Worm (Caenorhabditis elegans) whole organism, young adult: Measurements from ENCODE around the gene jmjd-3.1.

ENCODE experiments used
- B0336.3 ChIP-seq: fragments of 200-800 bp; sonication (Bioruptor generic); IDR thresholded peaks from 2 replicates; pipeline ENCODE4 v1.3.6; 2022; ENCODE audit warnings: missing genetic modification characterization, missing compliant biosample characterization
- F52B5.7 ChIP-seq: sonication (generic microtip); optimal IDR thresholded peaks from 2 replicates; lab custom pipeline; 2016; ENCODE audit warnings: mild to moderate bottlenecking, missing genetic modification characterization, missing compliant biosample characterization
- F57A8.1 ChIP-seq: fragments of 200-800 bp; sonication (Bioruptor generic); optimal IDR thresholded peaks from 2 replicates; lab custom pipeline; 2018; ENCODE audit warnings: mild to moderate bottlenecking, missing genetic modification characterization, moderate library complexity, missing compliant biosample characterization
- Y56A3A.18 ChIP-seq: fragments of 200-800 bp; sonication (Bioruptor generic); IDR thresholded peaks from 2 replicates; pipeline ENCODE4 v1.3.6; 2022; ENCODE audit warnings: missing genetic modification reagents, missing genetic modification characterization, missing compliant biosample characterization
- Y79H2A.3 ChIP-seq: fragments of 200-800 bp; sonication (Bioruptor generic); conservative IDR thresholded peaks from 2 replicates; pipeline ENCODE4 v1.3.6; 2022; ENCODE audit warnings: missing genetic modification reagents, missing genetic modification characterization, missing compliant biosample characterization
- aptf-3 ChIP-seq: fragments of 200-800 bp; sonication (Bioruptor generic); IDR thresholded peaks from 2 replicates; pipeline ENCODE4 v1.3.6; 2022; ENCODE audit warnings: missing genetic modification characterization, missing compliant biosample characterization
- atf-7 ChIP-seq: sonication (generic microtip); optimal IDR thresholded peaks from 2 replicates; lab custom pipeline; 2017; ENCODE audit warnings: mild to moderate bottlenecking, missing genetic modification characterization, missing compliant biosample characterization
- ceh-27 ChIP-seq: fragments of 200-800 bp; sonication (Bioruptor generic); optimal IDR thresholded peaks from 2 replicates; lab custom pipeline; 2018; ENCODE audit warnings: mild to moderate bottlenecking, missing genetic modification characterization, moderate library complexity, missing compliant biosample characterization
- efl-1 ChIP-seq: fragments of 150-350 bp; optimal IDR thresholded peaks from 2 replicates; lab custom pipeline; 2014; ENCODE audit warnings: missing biosample characterization, missing genetic modification reagents, missing genetic modification characterization
- madf-6 ChIP-seq: fragments of 200-800 bp; sonication (Bioruptor generic); IDR thresholded peaks from 2 replicates; pipeline ENCODE4 v1.3.6; 2022; ENCODE audit warnings: missing genetic modification reagents, missing genetic modification characterization, missing compliant biosample characterization
- rcor-1 ChIP-seq: fragments of 200-800 bp; sonication (Bioruptor generic); IDR thresholded peaks from 2 replicates; pipeline ENCODE4 v1.3.6; 2022; ENCODE audit warnings: missing genetic modification reagents, missing genetic modification characterization, missing compliant biosample characterization
- rpc-1 ChIP-seq, 2 experiments: fragments of 150-350 bp in 1 of 2; sonication (generic microtip) in 1 of 2; optimal IDR thresholded peaks; 2 replicates each; lab custom pipeline; 2014 to 2018; ENCODE audit warnings: missing biosample characterization in 1 of 2, missing genetic modification characterization in 1 of 2, missing genetic modification reagents in 1 of 2, missing genotype in 1 of 2
- tbp1 ChIP-seq: fragments of 200-800 bp; sonication (Bioruptor generic); optimal IDR thresholded peaks from 2 replicates; lab custom pipeline; 2018; ENCODE audit warnings: mild to moderate bottlenecking, missing genetic modification characterization, missing compliant biosample characterization
- tlf-1 ChIP-seq: fragments of 200-800 bp; sonication (Bioruptor generic); optimal IDR thresholded peaks from 2 replicates; lab custom pipeline; 2018; ENCODE audit warnings: mild to moderate bottlenecking, missing genetic modification characterization, missing compliant biosample characterization

- no peak for TF ChIP-seq rcor-1 (GFP tag; lab: Robert Waterston, UW)
- no peak for TF ChIP-seq rpc-1 (optimal IDR thresholded peaks at IDR 0.05; lab: Kevin White, UChicago)
- TF ChIP-seq rpc-1 (tag; optimal IDR thresholded peaks at IDR 0.05; lab: Kevin White, UChicago): no peak
- TF ChIP-seq Y79H2A.3 (GFP tag; lab: Robert Waterston, UW): no peak
- TF ChIP-seq ceh-27 (GFP tag; lab: Kevin White, UChicago): no peak
- TF ChIP-seq efl-1: no peak
- TF ChIP-seq B0336.3 (GFP tag; lab: Robert Waterston, UW): no peak
- no peak for TF ChIP-seq aptf-3 (GFP tag; lab: Robert Waterston, UW)
- no peak for TF ChIP-seq F52B5.7 (tag; lab: Kevin White, UChicago)
- no peak for TF ChIP-seq madf-6 (GFP tag; lab: Robert Waterston, UW)
- no peak for TF ChIP-seq tlf-1 (GFP tag; lab: Kevin White, UChicago)
- no peak for TF ChIP-seq tbp1 (GFP tag; lab: Kevin White, UChicago)
- TF ChIP-seq atf-7: no peak
- no peak for TF ChIP-seq F57A8.1 (GFP tag; lab: Kevin White, UChicago)
- TF ChIP-seq Y56A3A.18 (GFP tag; lab: Robert Waterston, UW): no peak
These were observed 30.4 kb downstream of the jmjd-3.1 start, which contains the start of gene F18E9.1 for ce11 chrX:8601235-8601634.
